Fruit fly (Drosophila melanogaster): ENCODE results near the gene CG31301.

dm6 chr3R:15297904-15298303, 48.1 kb upstream of the CG31301 start:
- TF ChIP-seq EcR (GFP tag; optimal IDR thresholded peaks at IDR 0.05) (no peak), psq (optimal IDR thresholded peaks at IDR 0.05) (no peak), usp (GFP tag; optimal IDR thresholded peaks at IDR 0.05) (no peak)
